Fruit fly (Drosophila melanogaster) S2 (cell line): ENCODE data around the gene Dh44.

ENCODE experiments used
- CG8478 ChIP-seq: fragments of >200 bp; optimal IDR thresholded peaks from 2 replicates; lab custom pipeline; 2018
- CTCF ChIP-seq, 2 experiments: fragments of >200 bp; optimal IDR thresholded peaks; 2 replicates each; lab custom pipeline; 2018

DNA sequence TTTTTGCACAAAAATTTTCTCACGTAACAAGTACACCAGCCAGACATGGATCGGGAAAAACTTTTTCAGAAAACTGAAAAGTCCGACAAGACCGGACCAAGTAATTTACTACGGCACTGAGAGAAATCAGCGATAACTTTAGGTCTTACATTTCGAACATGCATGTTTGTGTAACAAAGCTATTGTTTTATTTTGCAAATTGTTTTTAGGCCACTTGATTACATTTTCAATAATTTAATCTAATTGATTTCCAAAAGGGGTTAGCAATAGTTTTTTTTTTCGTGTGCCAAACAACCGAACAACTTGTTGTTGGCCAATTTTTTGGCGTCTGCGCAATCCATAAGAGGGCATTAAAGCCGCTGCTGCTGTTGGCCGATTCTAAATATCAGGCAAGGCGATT, 24.9 kb upstream of the Dh44 start:
- TF ChIP-seq CG8478 (lab: Kevin White, UChicago) (no peak), CTCF (optimal IDR thresholded peaks at IDR 0.05; lab: Kevin White, UChicago) (no peak)
